Fruit fly (Drosophila melanogaster) whole organism, embryonic: Measurements from ENCODE around the gene Pgant8.

Experiments
- Bgb ChIP-seq: fragments of 200-800 bp; sonication (Bioruptor generic); IDR thresholded peaks from 2 replicates; pipeline ENCODE4 v1.3.6; 2022; ENCODE audit warnings: missing biosample characterization, missing genetic modification characterization; ENCODE audit not compliant: partially characterized antibody
- BtbVII ChIP-seq: fragments of 200-800 bp; sonication (Bioruptor generic); optimal IDR thresholded peaks from 3 replicates; lab custom pipeline; 2017; ENCODE audit warnings: missing biosample characterization, mild to moderate bottlenecking, missing genetic modification characterization
- CG10209 ChIP-seq: fragments of 200-800 bp; sonication (Bioruptor generic); optimal IDR thresholded peaks from 3 replicates; lab custom pipeline; 2017; ENCODE audit warnings: missing biosample characterization, mild to moderate bottlenecking, missing genetic modification characterization, missing genetic modification reagents
- CG12071 ChIP-seq: fragments of 200-800 bp; sonication (Bioruptor generic); optimal IDR thresholded peaks from 3 replicates; lab custom pipeline; 2018; ENCODE audit warnings: missing biosample characterization, mild to moderate bottlenecking, missing genetic modification characterization
- CG1603 ChIP-seq: fragments of 200-800 bp; sonication (Bioruptor generic); optimal IDR thresholded peaks from 2 replicates; lab custom pipeline; 2019; ENCODE audit warnings: missing biosample characterization, mild to moderate bottlenecking, missing genetic modification characterization, moderate library complexity
- CG17802 ChIP-seq: fragments of 200-800 bp; sonication (Bioruptor generic); optimal IDR thresholded peaks from 2 replicates; lab custom pipeline; 2018; ENCODE audit warnings: missing biosample characterization, mild to moderate bottlenecking, missing genetic modification characterization, moderate library complexity
- CG18262 ChIP-seq: fragments of 200-800 bp; optimal IDR thresholded peaks from 3 replicates; lab custom pipeline; 2019; ENCODE audit warnings: missing biosample characterization, mild to moderate bottlenecking, missing genetic modification characterization, moderate library complexity
- CG2199 ChIP-seq: fragments of 200-800 bp; sonication (Bioruptor generic); IDR thresholded peaks from 3 replicates; pipeline ENCODE4 v1.3.6; 2022; ENCODE audit warnings: missing biosample characterization, missing genetic modification characterization
- CG2875 ChIP-seq: fragments of 200-800 bp; sonication (Bioruptor generic); optimal IDR thresholded peaks from 2 replicates; lab custom pipeline; 2017; ENCODE audit warnings: missing biosample characterization, mild to moderate bottlenecking, missing genetic modification characterization, missing genetic modification reagents
- CG3407 ChIP-seq: fragments of 200-800 bp; sonication (Bioruptor generic); optimal IDR thresholded peaks from 2 replicates; lab custom pipeline; 2018; ENCODE audit warnings: missing biosample characterization, mild to moderate bottlenecking, missing genetic modification characterization
- CG34224 ChIP-seq: fragments of 200-800 bp; sonication (Bioruptor generic); IDR thresholded peaks from 3 replicates; pipeline ENCODE4 v1.3.6; 2022; ENCODE audit warnings: missing biosample characterization, missing genetic modification characterization; ENCODE audit not compliant: partially characterized antibody
- CG34422 ChIP-seq: fragments of 200-800 bp; sonication (Bioruptor generic); IDR thresholded peaks from 3 replicates; pipeline ENCODE4 v1.3.6; 2022; ENCODE audit warnings: missing biosample characterization, missing genetic modification characterization
- CG7556 ChIP-seq: fragments of 200-800 bp; sonication (Bioruptor generic); optimal IDR thresholded peaks from 2 replicates; lab custom pipeline; 2017; ENCODE audit warnings: missing biosample characterization, mild to moderate bottlenecking, missing genetic modification characterization
- CG7987 ChIP-seq: fragments of 200-800 bp; sonication (Bioruptor generic); optimal IDR thresholded peaks from 2 replicates; lab custom pipeline; 2018; ENCODE audit warnings: missing biosample characterization, mild to moderate bottlenecking, missing genetic modification characterization, moderate library complexity
- Deaf1 ChIP-seq: fragments of 200-800 bp; optimal IDR thresholded peaks from 3 replicates; lab custom pipeline; 2019; ENCODE audit warnings: missing biosample characterization, mild to moderate bottlenecking, missing genetic modification characterization, moderate library complexity
- Dll ChIP-seq: fragments of 200-800 bp; sonication (Bioruptor generic); IDR thresholded peaks from 4 replicates; pipeline ENCODE4 v1.3.6; 2022; ENCODE audit warnings: missing biosample characterization, missing genetic modification characterization; ENCODE audit not compliant: partially characterized antibody
- Drgx ChIP-seq: fragments of 200-800 bp; sonication (Bioruptor generic); IDR thresholded peaks from 2 replicates; pipeline ENCODE4 v1.3.6; 2022; ENCODE audit warnings: missing biosample characterization, missing genetic modification characterization
- Hmr ChIP-seq: fragments of 200-800 bp; sonication (Bioruptor generic); optimal IDR thresholded peaks from 3 replicates; lab custom pipeline; 2017; ENCODE audit warnings: mild to moderate bottlenecking, missing biosample characterization, missing genetic modification reagents, missing genetic modification characterization
- Kr ChIP-seq: fragments of 200-800 bp; sonication (Bioruptor generic); optimal IDR thresholded peaks from 2 replicates; lab custom pipeline; 2017; ENCODE audit warnings: missing biosample characterization, mild to moderate bottlenecking, missing genetic modification characterization
- Max ChIP-seq: fragments of 200-800 bp; sonication (Bioruptor generic); optimal IDR thresholded peaks from 2 replicates; lab custom pipeline; 2016; ENCODE audit warnings: missing biosample characterization, mild to moderate bottlenecking, missing genetic modification characterization
- Opbp ChIP-seq: fragments of 200-800 bp; sonication (Bioruptor generic); IDR thresholded peaks from 3 replicates; pipeline ENCODE4 v1.3.6; 2022; ENCODE audit warnings: missing biosample characterization, missing genetic modification characterization; ENCODE audit not compliant: partially characterized antibody
- bbx ChIP-seq: fragments of 200-800 bp; sonication (Bioruptor generic); IDR thresholded peaks from 2 replicates; pipeline ENCODE4 v1.3.6; 2022; ENCODE audit warnings: missing biosample characterization, missing genetic modification characterization; ENCODE audit not compliant: partially characterized antibody
- cato ChIP-seq: fragments of 200-800 bp; sonication (Bioruptor generic); optimal IDR thresholded peaks from 2 replicates; lab custom pipeline; 2016; ENCODE audit warnings: missing biosample characterization, missing genetic modification characterization, borderline replicate concordance
- ci ChIP-seq: fragments of 200-800 bp; sonication (Bioruptor generic); IDR thresholded peaks from 3 replicates; pipeline ENCODE4 v1.3.6; 2022; ENCODE audit warnings: missing biosample characterization, missing genetic modification characterization
- danr ChIP-seq: fragments of 200-800 bp; sonication (Bioruptor generic); IDR thresholded peaks from 2 replicates; pipeline ENCODE4 v1.3.6; 2022; ENCODE audit warnings: missing biosample characterization, missing genetic modification characterization
- dm ChIP-seq: fragments of 200-800 bp; sonication (Bioruptor generic); optimal IDR thresholded peaks from 3 replicates; lab custom pipeline; 2016; ENCODE audit warnings: missing biosample characterization, missing genetic modification characterization
- dysf ChIP-seq: fragments of 200-800 bp; sonication (Bioruptor generic); IDR thresholded peaks from 3 replicates; pipeline ENCODE4 v1.3.6; 2022; ENCODE audit warnings: missing biosample characterization, missing genetic modification characterization
- en ChIP-seq: fragments of 200-800 bp; sonication (Bioruptor generic); optimal IDR thresholded peaks from 2 replicates; lab custom pipeline; 2016; ENCODE audit warnings: missing biosample characterization, missing genetic modification characterization
- exex ChIP-seq: fragments of 200-800 bp; sonication (Bioruptor generic); optimal IDR thresholded peaks from 4 replicates; lab custom pipeline; 2018; ENCODE audit warnings: missing biosample characterization, mild to moderate bottlenecking, missing genetic modification characterization, moderate library complexity
- fd102C ChIP-seq: fragments of 200-800 bp; sonication (Bioruptor generic); optimal IDR thresholded peaks from 2 replicates; lab custom pipeline; 2018; ENCODE audit warnings: missing biosample characterization, mild to moderate bottlenecking, missing genetic modification characterization, moderate library complexity
- grau ChIP-seq: fragments of 200-800 bp; optimal IDR thresholded peaks from 3 replicates; lab custom pipeline; 2019; ENCODE audit warnings: missing biosample characterization, mild to moderate bottlenecking, missing genetic modification characterization, moderate library complexity
- ham ChIP-seq: fragments of 200-800 bp; sonication (Bioruptor generic); IDR thresholded peaks from 2 replicates; pipeline ENCODE4 v1.3.6; 2022; ENCODE audit warnings: missing biosample characterization, missing genetic modification characterization
- hb ChIP-seq: fragments of 200-800 bp; sonication (Bioruptor generic); IDR thresholded peaks from 3 replicates; pipeline ENCODE4 v1.3.6; 2022; ENCODE audit warnings: missing biosample characterization, missing genetic modification characterization; ENCODE audit not compliant: partially characterized antibody
- hbn ChIP-seq: fragments of 200-800 bp; sonication (Bioruptor generic); IDR thresholded peaks from 2 replicates; pipeline ENCODE4 v1.3.6; 2022; ENCODE audit warnings: missing biosample characterization, missing genetic modification characterization; ENCODE audit not compliant: partially characterized antibody
- jing ChIP-seq: fragments of 200-800 bp; sonication (Bioruptor generic); optimal IDR thresholded peaks from 2 replicates; lab custom pipeline; 2018; ENCODE audit warnings: missing biosample characterization, mild to moderate bottlenecking, missing genetic modification characterization
- lab ChIP-seq: fragments of 200-800 bp; sonication (Bioruptor generic); optimal IDR thresholded peaks from 3 replicates; lab custom pipeline; 2017; ENCODE audit warnings: missing biosample characterization, missing genetic modification characterization, mild to moderate bottlenecking, moderate library complexity, missing genetic modification reagents
- mld ChIP-seq: fragments of 200-800 bp; sonication (Bioruptor generic); IDR thresholded peaks from 3 replicates; pipeline ENCODE4 v1.3.6; 2022; ENCODE audit warnings: missing biosample characterization, missing genetic modification characterization; ENCODE audit not compliant: partially characterized antibody
- nerfin-1 ChIP-seq: fragments of 200-800 bp; sonication (Bioruptor generic); optimal IDR thresholded peaks from 3 replicates; lab custom pipeline; 2019; ENCODE audit warnings: missing biosample characterization, mild to moderate bottlenecking, missing genetic modification characterization, moderate library complexity
- nom ChIP-seq: fragments of 200-800 bp; sonication (Bioruptor generic); optimal IDR thresholded peaks from 2 replicates; lab custom pipeline; 2017; ENCODE audit warnings: missing biosample characterization, missing genetic modification characterization, mild to moderate bottlenecking, moderate library complexity, missing genetic modification reagents
- pita ChIP-seq: fragments of 200-800 bp; sonication (Bioruptor generic); optimal IDR thresholded peaks from 2 replicates; lab custom pipeline; 2017; ENCODE audit warnings: missing biosample characterization, mild to moderate bottlenecking, missing genetic modification characterization
- pros ChIP-seq: fragments of 200-800 bp; sonication (Bioruptor generic); optimal IDR thresholded peaks from 3 replicates; lab custom pipeline; 2019; ENCODE audit warnings: missing biosample characterization, mild to moderate bottlenecking, missing genetic modification characterization, moderate library complexity
- schlank ChIP-seq: fragments of 200-800 bp; sonication (Bioruptor generic); optimal IDR thresholded peaks from 2 replicates; lab custom pipeline; 2018; ENCODE audit warnings: missing biosample characterization, mild to moderate bottlenecking, missing genetic modification characterization
- so ChIP-seq: fragments of 200-800 bp; sonication (Bioruptor generic); IDR thresholded peaks from 3 replicates; pipeline ENCODE4 v1.3.6; 2022; ENCODE audit warnings: missing biosample characterization, missing genetic modification characterization
- sqz ChIP-seq: fragments of 200-800 bp; sonication (Bioruptor generic); optimal IDR thresholded peaks from 3 replicates; lab custom pipeline; 2018; ENCODE audit warnings: missing biosample characterization, mild to moderate bottlenecking, missing genetic modification characterization
- sr ChIP-seq: fragments of 200-800 bp; sonication (Bioruptor generic); IDR thresholded peaks from 3 replicates; pipeline ENCODE4 v1.3.6; 2022; ENCODE audit warnings: missing biosample characterization, missing genetic modification characterization
- twi ChIP-seq: fragments of 200-800 bp; optimal IDR thresholded peaks from 2 replicates; lab custom pipeline; 2019; ENCODE audit warnings: missing biosample characterization, mild to moderate bottlenecking, missing genetic modification characterization, moderate library complexity
- zf30C ChIP-seq: fragments of 200-800 bp; sonication (Bioruptor generic); optimal IDR thresholded peaks from 3 replicates; lab custom pipeline; 2018; ENCODE audit warnings: missing biosample characterization, mild to moderate bottlenecking, missing genetic modification characterization

Gene Pgant8

dm6 chr3L:15729306-15730006, 45.8 kb downstream of the Pgant8 start (continued):
- TF ChIP-seq mld (GFP tag; lab: Robert Waterston, UW) (no peak), ci (GFP tag; lab: Robert Waterston, UW) (peak; percentile 76), fd102C (GFP tag; lab: Kevin White, UChicago) (peak; percentile 12), pros (peak; percentile 60), grau (tag; lab: Kevin White, UChicago) (peak; percentile 0), hb (no peak; the same call in 2 of the 3 replicates), CG7556 (no peak), CG17802 (tag; lab: Kevin White, UChicago) (no peak), CG1603 (tag; lab: Kevin White, UChicago) (peak; percentile 30), CG2199 (GFP tag; lab: Robert Waterston, UW) (peak; percentile 90; the same call in 2 of the 3 replicates), Kr (GFP tag; lab: Kevin White, UChicago) (no peak), CG34422 (0 out of 3 replicates have a peak, but pooled peaks have one; percentile 17), schlank (tag; lab: Kevin White, UChicago) (no peak), Drgx (GFP tag; lab: Robert Waterston, UW) (0 out of 2 replicates have a peak, but pooled peaks have one; percentile 15), Deaf1 (tag; lab: Kevin White, UChicago) (peak; percentile 66), CG18262 (peak; percentile 18), BtbVII (no peak), en (GFP tag; lab: Kevin White, UChicago) (no peak), danr (GFP tag; lab: Robert Waterston, UW) (no peak), lab (GFP tag; lab: Kevin White, UChicago) (peak; percentile 6), CG34224 (GFP tag; lab: Robert Waterston, UW) (peak; percentile 62; the same call in 2 of the 3 replicates), CG10209 (GFP tag; lab: Kevin White, UChicago) (no peak), CG12071 (peak; percentile 5), cato (GFP tag; lab: Kevin White, UChicago) (no peak), CG7987 (no peak), dm (no peak), Max (GFP tag; lab: Kevin White, UChicago) (no peak), ham (GFP tag; lab: Robert Waterston, UW) (no peak), twi (tag; lab: Kevin White, UChicago) (peak; percentile 8), Hmr (no peak), jing (peak; percentile 48), so (peak; percentile 22; the same call in 1 of the 3 replicates), Dll (no peak), Opbp (peak; percentile 67; the same call in 1 of the 3 replicates), exex (tag; lab: Kevin White, UChicago) (no peak), bbx (GFP tag; lab: Robert Waterston, UW) (peak; percentile 63; the same call in 1 of the 2 replicates), Bgb (peak; percentile 64), pita (no peak), nerfin-1 (tag; lab: Kevin White, UChicago) (peak; percentile 57), CG2875 (GFP tag; lab: Kevin White, UChicago) (no peak), sqz (GFP tag; lab: Kevin White, UChicago) (peak; percentile 26), hbn (GFP tag; lab: Robert Waterston, UW) (peak; percentile 19; the same call in 1 of the 2 replicates), zf30C (peak; percentile 14), sr (GFP tag; lab: Robert Waterston, UW) (0 out of 3 replicates have a peak, but pooled peaks have one; percentile 43), nom (no peak), dysf (GFP tag; lab: Robert Waterston, UW) (no peak), CG3407 (GFP tag; lab: Kevin White, UChicago) (no peak)
